Fruit fly (Drosophila melanogaster): ENCODE data around the gene CG33253.
A peak's percentile ranks its signal among the peaks of the same experiment; 100 is the strongest.

CG33253 gene

DNA sequence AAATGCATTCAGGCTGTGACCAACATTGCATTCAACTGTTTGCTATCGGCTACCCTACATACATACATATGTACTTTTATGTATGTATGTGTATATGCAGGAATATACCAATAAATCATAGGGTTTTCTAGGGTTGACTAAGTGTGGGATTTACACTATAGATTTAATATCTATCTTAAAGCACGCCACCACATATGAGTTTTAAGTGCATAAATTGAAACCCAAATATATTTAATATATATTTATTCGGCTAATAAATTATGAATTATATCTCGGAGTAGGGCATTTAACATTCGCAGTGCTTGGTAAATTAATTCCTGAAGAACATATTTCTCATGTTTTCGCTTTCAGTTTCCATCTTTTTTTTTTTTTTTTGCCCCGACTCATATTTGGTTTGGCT, 23.3 kb upstream of the CG33253 start (continued):
- TF ChIP-seq ash1 (GFP tag; optimal IDR thresholded peaks at IDR 0.05) = no peak
- no peak for TF ChIP-seq sna (GFP tag; IDR thresholded peaks at IDR 0.05; ENCODE audit: partially characterized antibody)
- no peak for TF ChIP-seq CG31224 (GFP tag; IDR thresholded peaks at IDR 0.05)
- no peak for TF ChIP-seq Hsf (GFP tag; optimal IDR thresholded peaks at IDR 0.05)
- TF ChIP-seq Xbp1 (GFP tag; optimal IDR thresholded peaks at IDR 0.05) = no peak
- no peak for TF ChIP-seq CG9437 (GFP tag; optimal IDR thresholded peaks at IDR 0.05)
- TF ChIP-seq chinmo (GFP tag; IDR thresholded peaks at IDR 0.05; ENCODE audit: partially characterized antibody) = no peak
- TF ChIP-seq shn (GFP tag; optimal IDR thresholded peaks at IDR 0.05) = no peak
- no peak for TF ChIP-seq inv (GFP tag; IDR thresholded peaks at IDR 0.05; ENCODE audit: partially characterized antibody)
- TF ChIP-seq ham (GFP tag; IDR thresholded peaks at IDR 0.05) = no peak
- no peak for TF ChIP-seq CG11456 (GFP tag; IDR thresholded peaks at IDR 0.05)
- TF ChIP-seq Dad (GFP tag; optimal IDR thresholded peaks at IDR 0.05) = no peak
- no peak for TF ChIP-seq Bteb2 (GFP tag; optimal IDR thresholded peaks at IDR 0.05)
- TF ChIP-seq HmgZ (tag; optimal IDR thresholded peaks at IDR 0.05) = no peak
- TF ChIP-seq ap (GFP tag; IDR thresholded peaks at IDR 0.05) = no peak
- TF ChIP-seq NC2β (GFP tag; optimal IDR thresholded peaks at IDR 0.05) = no peak
- TF ChIP-seq CG8388 (GFP tag; optimal IDR thresholded peaks at IDR 0.05) = peak; percentile 35
- no peak for TF ChIP-seq chn (GFP tag; optimal IDR thresholded peaks at IDR 0.05)
- no peak for TF ChIP-seq CG9609 (GFP tag; optimal IDR thresholded peaks at IDR 0.05)
- TF ChIP-seq Antp (GFP tag; optimal IDR thresholded peaks at IDR 0.05) = no peak
- TF ChIP-seq Drgx (GFP tag; IDR thresholded peaks at IDR 0.05) = no peak
- no peak for TF ChIP-seq tx (GFP tag; optimal IDR thresholded peaks at IDR 0.05)
- TF ChIP-seq CG4404 (GFP tag; IDR thresholded peaks at IDR 0.05) = no peak
- no peak for TF ChIP-seq wdn (GFP tag; IDR thresholded peaks at IDR 0.05)
- peak; percentile 23 for TF ChIP-seq Hr3 (GFP tag; optimal IDR thresholded peaks at IDR 0.05)
- TF ChIP-seq CG10431 (GFP tag; optimal IDR thresholded peaks at IDR 0.05) = no peak
- TF ChIP-seq CG4707 (GFP tag; optimal IDR thresholded peaks at IDR 0.05) = no peak
- peak; percentile 19 for TF ChIP-seq Sox100B (GFP tag; optimal IDR thresholded peaks at IDR 0.05)
- no peak for TF ChIP-seq CG34422 (GFP tag; IDR thresholded peaks at IDR 0.05)
- TF ChIP-seq sisA (GFP tag; IDR thresholded peaks at IDR 0.05) = no peak
- TF ChIP-seq CG11695 (GFP tag; IDR thresholded peaks at IDR 0.05) = no peak
- TF ChIP-seq phol (tag; optimal IDR thresholded peaks at IDR 0.05) = peak; percentile 43
- no peak for TF ChIP-seq scrt (GFP tag; optimal IDR thresholded peaks at IDR 0.05)
- no peak for TF ChIP-seq sim (GFP tag; IDR thresholded peaks at IDR 0.05)
- TF ChIP-seq CG6689 (GFP tag; IDR thresholded peaks at IDR 0.05) = no peak
- TF ChIP-seq dpn (GFP tag; optimal IDR thresholded peaks at IDR 0.05) = no peak
- TF ChIP-seq salm (tag; optimal IDR thresholded peaks at IDR 0.05) = no peak
- TF ChIP-seq CG4617 (GFP tag; optimal IDR thresholded peaks at IDR 0.05; ENCODE audit: borderline replicate concordance) = no peak
- no peak for TF ChIP-seq Ets97D (GFP tag; optimal IDR thresholded peaks at IDR 0.05)
- no peak for TF ChIP-seq Hmr (GFP tag; optimal IDR thresholded peaks at IDR 0.05)
- TF ChIP-seq eve (GFP tag; optimal IDR thresholded peaks at IDR 0.05) = no peak
- TF ChIP-seq ab (GFP tag; optimal IDR thresholded peaks at IDR 0.05) = no peak
- no peak for TF ChIP-seq D (optimal IDR thresholded peaks at IDR 0.05)
- TF ChIP-seq D (GFP tag; optimal IDR thresholded peaks at IDR 0.05) = peak; percentile 15
- no peak for TF ChIP-seq amos (GFP tag; IDR thresholded peaks at IDR 0.05; ENCODE audit: partially characterized antibody)
- no peak for TF ChIP-seq h (optimal IDR thresholded peaks at IDR 0.05)
- TF ChIP-seq CG10267 (tag; optimal IDR thresholded peaks at IDR 0.05) = peak; percentile 29
- TF ChIP-seq tap (tag; optimal IDR thresholded peaks at IDR 0.05) = no peak
- TF ChIP-seq zf30C (GFP tag; optimal IDR thresholded peaks at IDR 0.05) = no peak
- TF ChIP-seq trem (tag; optimal IDR thresholded peaks at IDR 0.05) = no peak
- no peak for TF ChIP-seq sc (optimal IDR thresholded peaks at IDR 0.05)
- TF ChIP-seq sc (GFP tag; optimal IDR thresholded peaks at IDR 0.05) = no peak
- no peak for TF ChIP-seq CG11723 (GFP tag; optimal IDR thresholded peaks at IDR 0.05)
- TF ChIP-seq CrebB (tag; optimal IDR thresholded peaks at IDR 0.05) = no peak

All from whole organism, embryonic.